Worm (Caenorhabditis elegans): ENCODE measurements around the gene Y56A3A.16.

ce11 chrIII:11891335-11891734, 22.8 kb downstream of the Y56A3A.16 start, which contains the start of gene faah-5:
- no peak for TF ChIP-seq dmd-4 (tag; optimal IDR thresholded peaks at IDR 0.05)
- no peak for TF ChIP-seq unc-62 (GFP tag; optimal IDR thresholded peaks at IDR 0.05)
- no peak for TF ChIP-seq Y55F3AM.14 (GFP tag; optimal IDR thresholded peaks at IDR 0.05)
- TF ChIP-seq aly-2 (tag; optimal IDR thresholded peaks at IDR 0.05), result no peak
- TF ChIP-seq nhr-11 (tag; optimal IDR thresholded peaks at IDR 0.05), result no peak
